Worm (Caenorhabditis elegans) whole organism, L3 larva: Measurements from ENCODE around the gene C17A2.7.

Experiments used
- ama-1 ChIP-seq: fragments of 150-350 bp; optimal IDR thresholded peaks from 2 replicates; lab custom pipeline; 2018
- ceh-16 ChIP-seq: sonication (generic microtip); optimal IDR thresholded peaks from 2 replicates; lab custom pipeline; 2017; ENCODE audit warnings: missing biosample characterization, missing genetic modification characterization
- ceh-28 ChIP-seq: fragments of 150-350 bp; optimal IDR thresholded peaks from 2 replicates; lab custom pipeline; 2014; ENCODE audit warnings: missing biosample characterization, missing genetic modification reagents, missing genetic modification characterization
- ceh-82 ChIP-seq: fragments of 150-350 bp; optimal IDR thresholded peaks from 2 replicates; lab custom pipeline; 2014; ENCODE audit warnings: missing biosample characterization, missing genetic modification characterization
- ceh-9 ChIP-seq: sonication (generic microtip); optimal IDR thresholded peaks from 2 replicates; lab custom pipeline; 2018; ENCODE audit warnings: missing biosample characterization, missing genetic modification characterization
- daf-12 ChIP-seq: fragments of 150-350 bp; optimal IDR thresholded peaks from 2 replicates; lab custom pipeline; 2014; ENCODE audit warnings: missing biosample characterization, missing genetic modification reagents, missing genetic modification characterization
- elt-1 ChIP-seq: fragments of 150-350 bp; optimal IDR thresholded peaks from 2 replicates; lab custom pipeline; 2014; ENCODE audit warnings: missing biosample characterization, missing genetic modification characterization
- elt-3 ChIP-seq, 3 experiments: fragments of 150-350 bp in 1 of 3; sonication (generic microtip) in 2 of 3; optimal IDR thresholded peaks; 2 replicates in 2 of 3; 4 replicates in 1 of 3; lab custom pipeline; 2014 to 2017; ENCODE audit warnings: missing biosample characterization in 3 of 3, missing genetic modification characterization in 3 of 3
- fkh-2 ChIP-seq: fragments of 150-350 bp; optimal IDR thresholded peaks from 2 replicates; lab custom pipeline; 2014; ENCODE audit warnings: missing biosample characterization, missing genetic modification reagents, missing genetic modification characterization
- hmg-11 ChIP-seq: sonication (generic microtip); optimal IDR thresholded peaks from 2 replicates; lab custom pipeline; 2016; ENCODE audit warnings: missing genetic modification characterization, missing compliant biosample characterization
- jun-1 ChIP-seq: fragments of 150-350 bp; optimal IDR thresholded peaks from 2 replicates; lab custom pipeline; 2014; ENCODE audit warnings: missing biosample characterization, missing genetic modification reagents, missing genetic modification characterization
- lin-15B ChIP-seq: fragments of 150-350 bp; optimal IDR thresholded peaks from 2 replicates; lab custom pipeline; 2014; ENCODE audit warnings: missing biosample characterization, missing genetic modification characterization
- lin-39 ChIP-seq: fragments of 150-350 bp; optimal IDR thresholded peaks from 2 replicates; lab custom pipeline; 2018; ENCODE audit warnings: missing biosample characterization, missing genetic modification reagents, missing genetic modification characterization
- lsy-12 ChIP-seq: sonication (generic microtip); optimal IDR thresholded peaks from 2 replicates; lab custom pipeline; 2016; ENCODE audit warnings: mild to moderate bottlenecking, missing genetic modification characterization, missing compliant biosample characterization
- mml-1 ChIP-seq: fragments of 150-350 bp; sonication (generic microtip); optimal IDR thresholded peaks from 3 replicates; lab custom pipeline; 2014; ENCODE audit warnings: missing biosample characterization, missing genetic modification characterization
- nfya-1 ChIP-seq: sonication (generic microtip); optimal IDR thresholded peaks from 2 replicates; lab custom pipeline; 2017; ENCODE audit warnings: missing genetic modification characterization, mild to moderate bottlenecking, missing compliant biosample characterization, antibody characterized with exemption, moderate library complexity; ENCODE audit not compliant: insufficient read depth
- nhr-11 ChIP-seq: fragments of 150-350 bp; optimal IDR thresholded peaks from 2 replicates; lab custom pipeline; 2014; ENCODE audit warnings: missing biosample characterization, missing genetic modification characterization
- nhr-12 ChIP-seq: fragments of 150-350 bp; optimal IDR thresholded peaks from 2 replicates; lab custom pipeline; 2014; ENCODE audit warnings: missing biosample characterization, missing genetic modification characterization
- nhr-237 ChIP-seq: fragments of 150-350 bp; optimal IDR thresholded peaks from 2 replicates; lab custom pipeline; 2014; ENCODE audit warnings: missing biosample characterization, missing genetic modification characterization
- nhr-25 ChIP-seq: sonication (generic microtip); optimal IDR thresholded peaks from 2 replicates; lab custom pipeline; 2017; ENCODE audit warnings: missing biosample characterization, missing genetic modification characterization
- nhr-28 ChIP-seq: fragments of 150-350 bp; optimal IDR thresholded peaks from 2 replicates; lab custom pipeline; 2014; ENCODE audit warnings: missing biosample characterization, missing genetic modification characterization
- nhr-43 ChIP-seq: sonication (generic microtip); optimal IDR thresholded peaks from 2 replicates; lab custom pipeline; 2016; ENCODE audit warnings: mild to moderate bottlenecking, missing genetic modification characterization, missing compliant biosample characterization; ENCODE audit not compliant: poor library complexity, severe bottlenecking
- nhr-67 ChIP-seq: fragments of 150-350 bp; optimal IDR thresholded peaks from 2 replicates; lab custom pipeline; 2014; ENCODE audit warnings: missing biosample characterization, missing genetic modification characterization
- nhr-77 ChIP-seq: fragments of 150-350 bp; optimal IDR thresholded peaks from 2 replicates; lab custom pipeline; 2014; ENCODE audit warnings: missing biosample characterization, missing genetic modification characterization
- pqm-1 ChIP-seq: fragments of 150-350 bp; optimal IDR thresholded peaks from 2 replicates; lab custom pipeline; 2017; ENCODE audit warnings: missing biosample characterization, missing genetic modification characterization, inconsistent platforms
- skn-1 ChIP-seq: fragments of 150-350 bp; optimal IDR thresholded peaks from 2 replicates; lab custom pipeline; 2014; ENCODE audit warnings: missing biosample characterization, missing genetic modification characterization
- snpc-4 ChIP-seq: fragments of 150-350 bp; optimal IDR thresholded peaks from 2 replicates; lab custom pipeline; 2014; ENCODE audit warnings: missing biosample characterization, missing genetic modification characterization
- tbx-2 ChIP-seq: sonication (generic microtip); optimal IDR thresholded peaks from 2 replicates; lab custom pipeline; 2016; ENCODE audit warnings: mild to moderate bottlenecking, missing genetic modification characterization, missing compliant biosample characterization
- unc-39 ChIP-seq: sonication (generic microtip); optimal IDR thresholded peaks from 4 replicates; lab custom pipeline; 2017; ENCODE audit warnings: missing biosample characterization, missing genetic modification characterization
- zag-1 ChIP-seq: fragments of 150-350 bp; optimal IDR thresholded peaks from 2 replicates; lab custom pipeline; 2014; ENCODE audit warnings: missing biosample characterization, missing genetic modification characterization
- ztf-4 ChIP-seq: fragments of 150-350 bp; optimal IDR thresholded peaks from 2 replicates; lab custom pipeline; 2014; ENCODE audit warnings: missing biosample characterization, missing genetic modification characterization

C17A2.7 gene

ce11 chrII:3843305-3843704, at the start of gene C17A2.7, which contains the start of gene C17A2.3:
Gene C17A2.7 (minus strand): TSS chrII:3843405.
Gene C17A2.3 (plus strand): TSS chrII:3843609.
- no peak for TF ChIP-seq elt-1 (tag; lab: Kevin White, UChicago)
- TF ChIP-seq nhr-67 (tag; lab: Kevin White, UChicago): no peak
- TF ChIP-seq ceh-82 (tag; lab: Kevin White, UChicago): no peak
- no peak for TF ChIP-seq nhr-77 (tag; lab: Kevin White, UChicago)
- TF ChIP-seq, all 47 proteins: peak for 0

- no peak for TF ChIP-seq lin-39
- no peak for TF ChIP-seq ceh-28 (tag; lab: Kevin White, UChicago)
- TF ChIP-seq hmg-11: no peak
- TF ChIP-seq nfya-1 (tag; lab: Kevin White, UChicago): no peak
- TF ChIP-seq nhr-25 (tag; lab: Kevin White, UChicago): no peak
- TF ChIP-seq elt-3 (tag; optimal IDR thresholded peaks at IDR 0.05; lab: Kevin White, UChicago): no peak
- TF ChIP-seq lsy-12: no peak
- TF ChIP-seq zag-1 (tag; lab: Kevin White, UChicago): no peak
- TF ChIP-seq nhr-43 (tag; lab: Kevin White, UChicago): no peak
- no peak for TF ChIP-seq snpc-4 (tag; lab: Kevin White, UChicago)
- no peak for TF ChIP-seq nhr-11
- no peak for TF ChIP-seq pqm-1 (tag; lab: Kevin White, UChicago)
- no peak for TF ChIP-seq ceh-9
- TF ChIP-seq mml-1: no peak
These were observed 47.9 kb upstream of the C17A2.7 start, which contains the start of gene F53C3.8 for ce11 chrII:3891124-3891523. Gene F53C3.8 (plus strand): TSS chrII:3891424.

- TF ChIP-seq nhr-43 (tag; lab: Kevin White, UChicago) (no peak), ztf-4 (tag; lab: Kevin White, UChicago) (no peak), ceh-16 (tag; lab: Kevin White, UChicago) (no peak)
These were observed 36.7 kb upstream of the C17A2.7 start, which contains the start of gene nhr-166 for ce11 chrII:3879945-3880344. Gene nhr-166 (plus strand): TSS chrII:3880245.

- TF ChIP-seq lin-15B (tag; lab: Kevin White, UChicago) (no peak), skn-1 (no peak), nfya-1 (tag; lab: Kevin White, UChicago) (no peak), daf-12 (tag; lab: Kevin White, UChicago) (no peak), fkh-2 (no peak), ceh-9 (no peak), nhr-43 (tag; lab: Kevin White, UChicago) (no peak), jun-1 (tag; lab: Kevin White, UChicago) (no peak), lin-39 (no peak), nhr-11 (no peak), elt-1 (tag; lab: Kevin White, UChicago) (no peak), ama-1 (lab: Kevin White, UChicago) (no peak)
These were observed 35.1 kb upstream of the C17A2.7 start, which contains the start of gene srh-250 for ce11 chrII:3878330-3878729. Gene srh-250 (plus strand): TSS chrII:3878630.

ce11 chrII:3877874-3878273, 34.7 kb upstream of the C17A2.7 start, which contains the start of gene sdz-7:
Gene sdz-7 (minus strand): TSS chrII:3877974.
- TF ChIP-seq nhr-237 (tag; lab: Kevin White, UChicago): no peak
- TF ChIP-seq nhr-12: no peak
- no peak for TF ChIP-seq nhr-28 (tag; lab: Kevin White, UChicago)

ce11 chrII:3877127-3877526, 33.9 kb upstream of the C17A2.7 start, which contains the start of gene nep-3:
Gene nep-3 (minus strand): TSS chrII:3877227.
- no peak for TF ChIP-seq hmg-11
- TF ChIP-seq ceh-16 (tag; lab: Kevin White, UChicago): no peak
- TF ChIP-seq pqm-1 (tag; lab: Kevin White, UChicago): no peak
- TF ChIP-seq nhr-67 (tag; lab: Kevin White, UChicago): no peak
- TF ChIP-seq ceh-28 (tag; lab: Kevin White, UChicago): no peak
- no peak for TF ChIP-seq ceh-82 (tag; lab: Kevin White, UChicago)

ce11 chrII:3869601-3870000, 26.4 kb upstream of the C17A2.7 start, which contains the start of gene oac-10:
Gene oac-10 (plus strand): TSS chrII:3869901.
- TF ChIP-seq skn-1 (no peak), tbx-2 (no peak), zag-1 (tag; lab: Kevin White, UChicago) (no peak), snpc-4 (tag; lab: Kevin White, UChicago) (no peak), nhr-11 (no peak), ceh-28 (tag; lab: Kevin White, UChicago) (no peak), ztf-4 (tag; lab: Kevin White, UChicago) (no peak), unc-39 (tag; lab: Kevin White, UChicago) (no peak), nhr-237 (tag; lab: Kevin White, UChicago) (no peak), lin-39 (no peak)
